Worm (Caenorhabditis elegans) whole organism, young adult: ENCODE data around the gene srw-41.

Experiments used
- B0019.2 ChIP-seq: fragments of 200-800 bp; sonication (Bioruptor generic); conservative IDR thresholded peaks from 2 replicates; pipeline ENCODE4 v1.3.6; 2022; ENCODE audit warnings: missing genetic modification reagents, missing genetic modification characterization, missing compliant biosample characterization
- B0035.1 ChIP-seq: sonication (generic microtip); optimal IDR thresholded peaks from 2 replicates; lab custom pipeline; 2016; ENCODE audit warnings: missing genetic modification characterization, mild to moderate bottlenecking, missing compliant biosample characterization, missing genotype, missing genetic modification reagents
- C06A6.2 ChIP-seq: fragments of 200-800 bp; sonication (Bioruptor generic); conservative IDR thresholded peaks from 2 replicates; pipeline ENCODE4 v1.3.6; 2022; ENCODE audit warnings: missing genetic modification characterization, missing compliant biosample characterization
- C17E4.6 ChIP-seq: fragments of 200-800 bp; sonication (Bioruptor generic); IDR thresholded peaks from 2 replicates; pipeline ENCODE4 v1.3.6; 2022; ENCODE audit warnings: missing genetic modification reagents, missing genetic modification characterization, missing compliant biosample characterization
- D2030.7 ChIP-seq: fragments of 200-800 bp; sonication (Bioruptor generic); IDR thresholded peaks from 2 replicates; pipeline ENCODE4 v1.3.6; 2022; ENCODE audit warnings: missing genetic modification reagents, missing genetic modification characterization, missing compliant biosample characterization
- F10E7.11 ChIP-seq: sonication (generic microtip); optimal IDR thresholded peaks from 2 replicates; lab custom pipeline; 2017; ENCODE audit warnings: mild to moderate bottlenecking, missing genetic modification characterization, moderate library complexity, missing compliant biosample characterization
- F22D6.2 ChIP-seq: sonication (generic microtip); optimal IDR thresholded peaks from 2 replicates; lab custom pipeline; 2016; ENCODE audit warnings: mild to moderate bottlenecking, missing genetic modification characterization, missing compliant biosample characterization
- F33H1.4 ChIP-seq: fragments of 200-800 bp; sonication (Bioruptor generic); IDR thresholded peaks from 2 replicates; pipeline ENCODE4 v1.3.6; 2022; ENCODE audit warnings: missing genetic modification reagents, missing genetic modification characterization, missing compliant biosample characterization
- F52B5.7 ChIP-seq: sonication (generic microtip); optimal IDR thresholded peaks from 2 replicates; lab custom pipeline; 2016; ENCODE audit warnings: mild to moderate bottlenecking, missing genetic modification characterization, missing compliant biosample characterization
- K11D2.4 ChIP-seq: fragments of 200-800 bp; sonication (Bioruptor generic); IDR thresholded peaks from 2 replicates; pipeline ENCODE4 v1.3.6; 2022; ENCODE audit warnings: missing genetic modification reagents, missing genetic modification characterization, missing compliant biosample characterization
- Y56A3A.18 ChIP-seq: fragments of 200-800 bp; sonication (Bioruptor generic); IDR thresholded peaks from 2 replicates; pipeline ENCODE4 v1.3.6; 2022; ENCODE audit warnings: missing genetic modification reagents, missing genetic modification characterization, missing compliant biosample characterization
- aptf-3 ChIP-seq: fragments of 200-800 bp; sonication (Bioruptor generic); IDR thresholded peaks from 2 replicates; pipeline ENCODE4 v1.3.6; 2022; ENCODE audit warnings: missing genetic modification characterization, missing compliant biosample characterization
- atf-7 ChIP-seq: sonication (generic microtip); optimal IDR thresholded peaks from 2 replicates; lab custom pipeline; 2017; ENCODE audit warnings: mild to moderate bottlenecking, missing genetic modification characterization, missing compliant biosample characterization
- attf-3 ChIP-seq: fragments of 200-800 bp; sonication (Bioruptor generic); conservative IDR thresholded peaks from 2 replicates; pipeline ENCODE4 v1.3.6; 2022; ENCODE audit warnings: missing genetic modification reagents, missing genetic modification characterization, missing compliant biosample characterization
- cebp-2 ChIP-seq: fragments of 200-800 bp; sonication (Bioruptor generic); IDR thresholded peaks from 2 replicates; pipeline ENCODE4 v1.3.6; 2022; ENCODE audit warnings: missing genetic modification characterization, missing compliant biosample characterization
- ceh-100 ChIP-seq: fragments of 200-800 bp; sonication (Bioruptor generic); IDR thresholded peaks from 2 replicates; pipeline ENCODE4 v1.3.6; 2022; ENCODE audit warnings: missing genetic modification reagents, missing genetic modification characterization, missing compliant biosample characterization
- ceh-58 ChIP-seq: fragments of 200-800 bp; sonication (Bioruptor generic); IDR thresholded peaks from 2 replicates; pipeline ENCODE4 v1.3.6; 2022; ENCODE audit warnings: missing genetic modification characterization, missing compliant biosample characterization
- ceh-91 ChIP-seq: fragments of 200-800 bp; sonication (Bioruptor generic); IDR thresholded peaks from 2 replicates; pipeline ENCODE4 v1.3.6; 2022; ENCODE audit warnings: missing genetic modification reagents, missing genetic modification characterization, missing compliant biosample characterization
- die-1 ChIP-seq: sonication (generic microtip); optimal IDR thresholded peaks from 2 replicates; lab custom pipeline; 2016; ENCODE audit warnings: missing genotype, mild to moderate bottlenecking, missing genetic modification characterization, missing compliant biosample characterization
- ekl-4 ChIP-seq: fragments of 200-800 bp; sonication (Bioruptor generic); IDR thresholded peaks from 2 replicates; pipeline ENCODE4 v1.3.6; 2022; ENCODE audit warnings: missing genetic modification reagents, missing genetic modification characterization, missing compliant biosample characterization
- let-607 ChIP-seq, 2 experiments: fragments of 200-800 bp in 1 of 2; sonication (Bioruptor generic) in 1 of 2; sonication (generic microtip) in 1 of 2; optimal IDR thresholded peaks; 2 replicates each; lab custom pipeline; 2016 to 2018; ENCODE audit warnings: mild to moderate bottlenecking in 2 of 2, missing compliant biosample characterization in 2 of 2, missing genetic modification characterization in 2 of 2, moderate library complexity in 2 of 2, missing genotype in 1 of 2
- lin-26 ChIP-seq: fragments of 200-800 bp; sonication (Bioruptor generic); IDR thresholded peaks from 2 replicates; pipeline ENCODE4 v1.3.6; 2022; ENCODE audit warnings: missing genetic modification reagents, missing genetic modification characterization, missing compliant biosample characterization
- lir-1 ChIP-seq: fragments of 200-800 bp; sonication (Bioruptor generic); conservative IDR thresholded peaks from 2 replicates; pipeline ENCODE4 v1.3.6; 2022; ENCODE audit warnings: missing genetic modification reagents, missing genetic modification characterization, missing compliant biosample characterization
- madf-10 ChIP-seq: sonication (generic microtip); optimal IDR thresholded peaks from 2 replicates; lab custom pipeline; 2016; ENCODE audit warnings: mild to moderate bottlenecking, missing genetic modification characterization, missing compliant biosample characterization
- madf-3 ChIP-seq: fragments of 200-800 bp; sonication (Bioruptor generic); IDR thresholded peaks from 2 replicates; pipeline ENCODE4 v1.3.6; 2022; ENCODE audit warnings: missing genetic modification reagents, missing genetic modification characterization, missing compliant biosample characterization
- mcd-1 ChIP-seq: fragments of 200-800 bp; sonication (Bioruptor generic); IDR thresholded peaks from 2 replicates; pipeline ENCODE4 v1.3.6; 2022; ENCODE audit warnings: missing genetic modification reagents, missing genetic modification characterization, missing compliant biosample characterization
- mxl-1 ChIP-seq: sonication (generic microtip); optimal IDR thresholded peaks from 2 replicates; lab custom pipeline; 2016; ENCODE audit warnings: missing genetic modification characterization, missing compliant biosample characterization
- nfya-2 ChIP-seq: fragments of 200-800 bp; sonication (Bioruptor generic); IDR thresholded peaks from 2 replicates; pipeline ENCODE4 v1.3.6; 2022; ENCODE audit warnings: missing genetic modification reagents, missing genetic modification characterization, missing compliant biosample characterization
- nhr-179 ChIP-seq: sonication (generic microtip); optimal IDR thresholded peaks from 2 replicates; lab custom pipeline; 2016; ENCODE audit warnings: mild to moderate bottlenecking, missing genetic modification characterization, missing compliant biosample characterization
- nhr-27 ChIP-seq: fragments of 200-800 bp; sonication (Bioruptor generic); optimal IDR thresholded peaks from 2 replicates; lab custom pipeline; 2018; ENCODE audit warnings: mild to moderate bottlenecking, missing genetic modification characterization, moderate library complexity, missing compliant biosample characterization
- nhr-90 ChIP-seq: sonication (generic microtip); optimal IDR thresholded peaks from 2 replicates; lab custom pipeline; 2016; ENCODE audit warnings: missing genotype, mild to moderate bottlenecking, missing genetic modification characterization, missing compliant biosample characterization
- pbrm-1 ChIP-seq: fragments of 200-800 bp; sonication (Bioruptor generic); IDR thresholded peaks from 2 replicates; pipeline ENCODE4 v1.3.6; 2022; ENCODE audit warnings: missing genetic modification reagents, missing genetic modification characterization, missing compliant biosample characterization
- rcor-1 ChIP-seq: fragments of 200-800 bp; sonication (Bioruptor generic); IDR thresholded peaks from 2 replicates; pipeline ENCODE4 v1.3.6; 2022; ENCODE audit warnings: missing genetic modification reagents, missing genetic modification characterization, missing compliant biosample characterization
- repo-1 ChIP-seq: sonication (generic microtip); optimal IDR thresholded peaks from 2 replicates; lab custom pipeline; 2017; ENCODE audit warnings: mild to moderate bottlenecking, missing genetic modification characterization, missing compliant biosample characterization
- somi-1 ChIP-seq: fragments of 200-800 bp; sonication (Bioruptor generic); optimal IDR thresholded peaks from 2 replicates; lab custom pipeline; 2018; ENCODE audit warnings: mild to moderate bottlenecking, missing genetic modification characterization, missing compliant biosample characterization
- tbp1 ChIP-seq: fragments of 200-800 bp; sonication (Bioruptor generic); optimal IDR thresholded peaks from 2 replicates; lab custom pipeline; 2018; ENCODE audit warnings: mild to moderate bottlenecking, missing genetic modification characterization, missing compliant biosample characterization
- tlf-1 ChIP-seq: fragments of 200-800 bp; sonication (Bioruptor generic); optimal IDR thresholded peaks from 2 replicates; lab custom pipeline; 2018; ENCODE audit warnings: mild to moderate bottlenecking, missing genetic modification characterization, missing compliant biosample characterization
- xnd-1 ChIP-seq: sonication (generic microtip); optimal IDR thresholded peaks from 2 replicates; lab custom pipeline; 2016; ENCODE audit warnings: missing genotype, missing genetic modification reagents, missing genetic modification characterization, missing compliant biosample characterization
- zfh-2 ChIP-seq: fragments of 200-800 bp; sonication (Bioruptor generic); conservative IDR thresholded peaks from 2 replicates; pipeline ENCODE4 v1.3.6; 2022; ENCODE audit warnings: missing genetic modification reagents, missing genetic modification characterization, missing compliant biosample characterization
- ztf-18 ChIP-seq: sonication (generic microtip); optimal IDR thresholded peaks from 2 replicates; lab custom pipeline; 2016; ENCODE audit warnings: missing genotype, mild to moderate bottlenecking, missing genetic modification characterization, missing compliant biosample characterization
- ztf-22 ChIP-seq: fragments of 200-800 bp; sonication (Bioruptor generic); optimal IDR thresholded peaks from 2 replicates; lab custom pipeline; 2018; ENCODE audit warnings: mild to moderate bottlenecking, missing genetic modification characterization, moderate library complexity, missing compliant biosample characterization
- ztf-26 ChIP-seq: sonication (generic microtip); optimal IDR thresholded peaks from 2 replicates; lab custom pipeline; 2017; ENCODE audit warnings: missing genetic modification characterization, missing compliant biosample characterization
- ztf-6 ChIP-seq: fragments of 200-800 bp; sonication (Bioruptor generic); IDR thresholded peaks from 2 replicates; pipeline ENCODE4 v1.3.6; 2022; ENCODE audit warnings: missing genetic modification reagents, missing genetic modification characterization, missing compliant biosample characterization

Gene srw-41

DNA sequence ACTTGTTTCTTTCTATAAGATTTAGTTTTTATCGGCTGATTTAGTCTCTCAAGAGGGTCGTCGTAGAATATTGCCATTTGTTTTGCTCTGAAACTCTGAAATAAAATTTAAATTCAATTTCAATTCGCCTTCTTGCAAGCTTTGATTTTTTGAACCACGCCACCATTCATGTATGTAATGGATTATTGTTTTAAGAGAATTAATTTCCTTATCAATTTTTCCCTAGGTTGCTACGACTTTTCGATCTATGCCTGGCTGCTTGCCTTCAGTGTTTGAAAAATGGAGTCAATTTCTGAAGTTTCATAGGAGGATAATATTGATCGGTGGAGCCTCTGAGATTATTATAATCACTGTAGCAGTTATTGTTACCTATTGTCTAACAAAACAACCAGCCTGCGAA lies 38.2 kb downstream of the srw-41 start, which contains the start of the genes clec-38 and clec-34:
TSS of gene clec-38 (minus strand) at position 101 of the 400 bp plus-strand sequence.
TSS of gene clec-34 (plus strand) at position 248 of the 400 bp plus-strand sequence.
- no peak for TF ChIP-seq mcd-1 (GFP tag; lab: Robert Waterston, UW)
- no peak for TF ChIP-seq tlf-1
- TF ChIP-seq repo-1 (tag; lab: Kevin White, UChicago): no peak
- TF ChIP-seq madf-10: no peak
- TF ChIP-seq nfya-2: no peak
- TF ChIP-seq C17E4.6: no peak
- TF ChIP-seq C06A6.2 (GFP tag; lab: Robert Waterston, UW): no peak
- TF ChIP-seq zfh-2 (GFP tag; lab: Robert Waterston, UW): no peak

DNA sequence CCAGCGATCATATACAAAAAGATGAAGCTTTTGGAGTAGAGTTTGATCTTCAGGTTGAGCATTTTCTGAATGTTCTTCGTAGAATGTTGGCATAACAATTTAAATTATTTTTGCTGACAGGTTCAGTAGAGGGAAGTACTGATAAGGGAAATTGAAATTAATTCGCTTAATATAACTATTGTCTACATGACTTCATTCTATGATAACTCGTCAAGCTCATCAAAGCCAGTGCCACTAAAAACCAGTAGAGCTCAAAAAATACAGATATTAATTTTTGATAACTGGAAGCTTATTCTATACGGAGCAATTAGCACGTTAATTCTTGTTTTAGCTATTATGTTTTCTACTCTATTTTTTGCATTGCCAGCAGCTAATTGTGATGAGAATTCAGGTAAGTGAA lies 41.8 kb downstream of the srw-41 start, which contains the start of the genes clec-29 and clec-39:
TSS of gene clec-29 (minus strand) at position 101 of the 400 bp plus-strand sequence.
TSS of gene clec-39 (plus strand) at position 169 of the 400 bp plus-strand sequence.
- TF ChIP-seq ceh-100 (GFP tag; lab: Robert Waterston, UW): no peak
- TF ChIP-seq B0035.1 (tag; lab: Kevin White, UChicago): no peak
- TF ChIP-seq ztf-22: no peak
- TF ChIP-seq somi-1 (GFP tag; lab: Kevin White, UChicago): no peak
- TF ChIP-seq attf-3 (GFP tag; lab: Robert Waterston, UW): no peak
- no peak for TF ChIP-seq ztf-26 (tag; lab: Kevin White, UChicago)
- TF ChIP-seq madf-3 (GFP tag; lab: Robert Waterston, UW): no peak
- TF ChIP-seq nhr-179 (tag; lab: Kevin White, UChicago): no peak

DNA sequence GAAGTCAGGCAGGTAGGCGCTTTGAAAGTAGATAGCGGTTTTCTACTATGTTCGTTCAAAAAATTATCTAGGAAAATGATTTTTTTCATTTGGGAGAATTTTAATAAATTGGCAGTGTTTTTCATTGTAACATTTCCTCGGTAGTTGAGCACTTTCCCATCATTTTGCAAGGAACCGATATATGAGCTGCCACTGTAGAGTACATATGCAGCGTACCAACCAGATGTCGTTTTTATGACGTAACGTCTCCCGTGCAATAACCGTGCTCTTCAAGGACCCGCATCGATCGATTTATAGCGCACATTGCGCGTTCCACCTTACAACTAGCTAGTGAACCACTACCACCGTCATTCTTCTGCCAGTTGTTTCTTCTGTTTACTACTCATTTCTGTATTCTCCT lies 44.8 kb downstream of the srw-41 start, which contains the start of gene T25E12.6:
TSS of gene T25E12.6 (plus strand) at position 301 of the 400 bp plus-strand sequence.
- TF ChIP-seq cebp-2: no peak
- TF ChIP-seq mxl-1: no peak
- no peak for TF ChIP-seq lin-26 (GFP tag; lab: Robert Waterston, UW)
- TF ChIP-seq let-607 (tag; optimal IDR thresholded peaks at IDR 0.05; lab: Kevin White, UChicago): no peak

DNA sequence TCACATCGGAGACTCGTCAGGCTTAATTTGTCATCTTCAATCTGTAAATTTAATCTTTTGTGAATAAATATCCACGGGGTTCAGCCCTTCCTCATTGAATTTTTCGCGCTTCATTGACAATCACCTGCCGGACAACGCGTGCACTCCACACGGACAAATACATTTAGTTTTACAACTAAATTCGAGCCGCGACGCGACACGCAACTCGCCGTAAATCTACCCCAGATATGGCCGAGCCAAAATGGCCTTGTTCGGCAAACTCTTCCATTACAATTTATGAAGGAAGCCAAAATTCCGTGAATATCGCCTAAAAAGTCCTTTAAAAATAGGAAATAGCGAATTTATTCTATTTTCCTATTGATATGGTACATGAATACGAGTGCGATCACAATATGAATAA lies 47.5 kb downstream of the srw-41 start:
- TF ChIP-seq ceh-91 (GFP tag; lab: Robert Waterston, UW) (peak; percentile 64; the same call in 1 of the 2 replicates), die-1 (peak; percentile 48), F33H1.4 (no peak; the same call in 1 of the 2 replicates), nhr-90 (tag; lab: Kevin White, UChicago) (no peak), lir-1 (GFP tag; lab: Robert Waterston, UW) (peak; percentile 37; the same call in 1 of the 2 replicates), lin-26 (GFP tag; lab: Robert Waterston, UW) (peak; percentile 66), tbp1 (GFP tag; lab: Kevin White, UChicago) (peak; percentile 13), ceh-100 (GFP tag; lab: Robert Waterston, UW) (peak; percentile 59), atf-7 (tag; lab: Kevin White, UChicago) (no peak), F52B5.7 (peak; percentile 39), K11D2.4 (GFP tag; lab: Robert Waterston, UW) (no peak), ztf-6 (GFP tag; lab: Robert Waterston, UW) (no peak), Y56A3A.18 (GFP tag; lab: Robert Waterston, UW) (0 out of 2 replicates have a peak, but pooled peaks have one; percentile 53), ekl-4 (GFP tag; lab: Robert Waterston, UW) (peak; percentile 62; the same call in 1 of the 2 replicates), ztf-18 (tag; lab: Kevin White, UChicago) (no peak), F22D6.2 (tag; lab: Kevin White, UChicago) (no peak), nhr-27 (no peak), D2030.7 (GFP tag; lab: Robert Waterston, UW) (peak; percentile 80), madf-3 (GFP tag; lab: Robert Waterston, UW) (peak; percentile 75; the same call in 1 of the 2 replicates), ceh-58 (GFP tag; lab: Robert Waterston, UW) (peak; percentile 65; the same call in 1 of the 2 replicates), rcor-1 (GFP tag; lab: Robert Waterston, UW) (peak; percentile 68; the same call in 1 of the 2 replicates), B0019.2 (GFP tag; lab: Robert Waterston, UW) (no peak; the same call in 1 of the 2 replicates), xnd-1 (tag; lab: Kevin White, UChicago) (peak; percentile 61), zfh-2 (GFP tag; lab: Robert Waterston, UW) (no peak), aptf-3 (GFP tag; lab: Robert Waterston, UW) (0 out of 2 replicates have a peak, but pooled peaks have one; percentile 43), F10E7.11 (tag; lab: Kevin White, UChicago) (peak; percentile 3), pbrm-1 (GFP tag; lab: Robert Waterston, UW) (peak; percentile 57), C17E4.6 (peak; percentile 63; the same call in 1 of the 2 replicates)
